Fruit fly (Drosophila melanogaster): Measurements from ENCODE around the gene SA1.

The SA1 gene

DNA sequence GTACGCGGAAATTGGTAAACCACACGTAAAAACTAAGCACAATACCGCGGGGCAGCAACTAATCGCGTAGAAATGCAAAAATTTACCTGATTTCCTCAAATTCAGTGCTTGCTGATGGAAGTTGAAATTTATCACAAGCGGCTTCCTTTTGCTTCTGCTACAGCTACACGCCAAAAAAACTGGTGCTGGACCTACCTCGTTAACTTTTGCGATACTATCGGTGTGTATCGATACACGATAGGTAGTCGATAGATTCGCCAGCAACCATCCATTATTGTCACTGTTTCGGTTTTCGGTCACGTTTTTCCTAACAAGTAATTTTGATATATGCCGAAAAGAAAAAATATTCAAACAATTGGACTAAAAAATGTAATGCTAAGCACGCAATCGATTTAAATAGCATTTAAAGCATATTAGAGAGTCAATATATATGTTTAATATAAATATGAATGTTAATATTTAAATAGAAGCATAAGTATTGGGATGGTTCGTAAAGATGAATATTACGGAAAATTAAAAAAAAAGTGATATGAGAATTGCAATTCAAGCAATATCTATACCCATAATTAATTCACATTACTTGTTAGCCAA is 17.3 kb downstream of the SA1 start, which contains the start of gene Sumo (continued):
- TF ChIP-seq kah (GFP tag; optimal IDR thresholded peaks at IDR 0.05) (no peak), lab (GFP tag; optimal IDR thresholded peaks at IDR 0.05) (no peak), phol (tag; optimal IDR thresholded peaks at IDR 0.05) (peak; percentile 66), psq (GFP tag; optimal IDR thresholded peaks at IDR 0.05) (no peak), CG1832 (GFP tag; optimal IDR thresholded peaks at IDR 0.05) (no peak), CG33213 (GFP tag; optimal IDR thresholded peaks at IDR 0.05) (no peak), ranshi (GFP tag; IDR thresholded peaks at IDR 0.05) (no peak; the same call in 1 of the 2 replicates), ato (GFP tag; IDR thresholded peaks at IDR 0.05; ENCODE audit: partially characterized antibody) (peak; percentile 100), Nf-YA (GFP tag; IDR thresholded peaks at IDR 0.05) (no peak), peb (GFP tag; IDR thresholded peaks at IDR 0.05) (no peak), Dad (GFP tag; optimal IDR thresholded peaks at IDR 0.05) (no peak), H2.0 (GFP tag; IDR thresholded peaks at IDR 0.05) (no peak), ems (GFP tag; optimal IDR thresholded peaks at IDR 0.05) (no peak), Hr78 (GFP tag; optimal IDR thresholded peaks at IDR 0.05) (no peak), Neu2 (GFP tag; optimal IDR thresholded peaks at IDR 0.05; ENCODE audit: borderline replicate concordance) (no peak), fu2 (GFP tag; optimal IDR thresholded peaks at IDR 0.05) (no peak), HLH4C (GFP tag; IDR thresholded peaks at IDR 0.05; ENCODE audit: partially characterized antibody) (peak; percentile 97), slp2 (GFP tag; optimal IDR thresholded peaks at IDR 0.05) (no peak), BtbVII (GFP tag; optimal IDR thresholded peaks at IDR 0.05) (no peak), CG14860 (GFP tag; IDR thresholded peaks at IDR 0.05; ENCODE audit: partially characterized antibody) (peak; percentile 99), CHES-1-like (GFP tag; optimal IDR thresholded peaks at IDR 0.05) (no peak), CG18764 (GFP tag; optimal IDR thresholded peaks at IDR 0.05) (no peak), CG7987 (GFP tag; optimal IDR thresholded peaks at IDR 0.05) (no peak), CG4707 (GFP tag; optimal IDR thresholded peaks at IDR 0.05) (no peak), lov (optimal IDR thresholded peaks at IDR 0.05) (no peak), lov (GFP tag; IDR thresholded peaks at IDR 0.05) (0 out of 3 replicates have a peak, but pooled peaks have one; percentile 38), Hmx (GFP tag; optimal IDR thresholded peaks at IDR 0.05) (no peak), sc (optimal IDR thresholded peaks at IDR 0.05) (no peak), sc (GFP tag; optimal IDR thresholded peaks at IDR 0.05) (no peak), dati (GFP tag; IDR thresholded peaks at IDR 0.05) (no peak), CG18619 (GFP tag; optimal IDR thresholded peaks at IDR 0.05) (peak; percentile 15), CG11504 (tag; optimal IDR thresholded peaks at IDR 0.05) (peak; percentile 39), cg (GFP tag; optimal IDR thresholded peaks at IDR 0.05) (no peak), CG8359 (GFP tag; optimal IDR thresholded peaks at IDR 0.05; ENCODE audit: borderline replicate concordance) (no peak), prd (optimal IDR thresholded peaks at IDR 0.05) (no peak), prd (GFP tag; IDR thresholded peaks at IDR 0.05) (no peak; the same call in 2 of the 3 replicates), CG17612 (GFP tag; IDR thresholded peaks at IDR 0.05) (no peak), CG34224 (GFP tag; IDR thresholded peaks at IDR 0.05; ENCODE audit: partially characterized antibody) (peak; percentile 98), Elba2 (GFP tag; optimal IDR thresholded peaks at IDR 0.05) (no peak), Atf6 (GFP tag; IDR thresholded peaks at IDR 0.05) (no peak), sob (GFP tag; IDR thresholded peaks at IDR 0.05) (peak; percentile 31; the same call in 1 of the 2 replicates), CG16813 (GFP tag; IDR thresholded peaks at IDR 0.05; ENCODE audit: partially characterized antibody) (peak; percentile 100), stwl (tag; optimal IDR thresholded peaks at IDR 0.05) (peak; percentile 13), Hey (tag; optimal IDR thresholded peaks at IDR 0.05) (no peak), bab2 (GFP tag; optimal IDR thresholded peaks at IDR 0.05) (no peak), MESR4 (GFP tag; optimal IDR thresholded peaks at IDR 0.05) (peak; percentile 81), ci (GFP tag; IDR thresholded peaks at IDR 0.05) (peak; percentile 67), shn (GFP tag; optimal IDR thresholded peaks at IDR 0.05) (no peak), CG8765 (GFP tag; IDR thresholded peaks at IDR 0.05) (peak; percentile 25; the same call in 1 of the 2 replicates), Dek (tag; optimal IDR thresholded peaks at IDR 0.05) (peak; percentile 42)

Measured in whole organism, embryonic.